Fruit fly (Drosophila melanogaster): Measurements from ENCODE around the gene CG12498.
A peak's percentile ranks its signal among the peaks of the same experiment; 100 is the strongest.

Gene CG12498

DNA sequence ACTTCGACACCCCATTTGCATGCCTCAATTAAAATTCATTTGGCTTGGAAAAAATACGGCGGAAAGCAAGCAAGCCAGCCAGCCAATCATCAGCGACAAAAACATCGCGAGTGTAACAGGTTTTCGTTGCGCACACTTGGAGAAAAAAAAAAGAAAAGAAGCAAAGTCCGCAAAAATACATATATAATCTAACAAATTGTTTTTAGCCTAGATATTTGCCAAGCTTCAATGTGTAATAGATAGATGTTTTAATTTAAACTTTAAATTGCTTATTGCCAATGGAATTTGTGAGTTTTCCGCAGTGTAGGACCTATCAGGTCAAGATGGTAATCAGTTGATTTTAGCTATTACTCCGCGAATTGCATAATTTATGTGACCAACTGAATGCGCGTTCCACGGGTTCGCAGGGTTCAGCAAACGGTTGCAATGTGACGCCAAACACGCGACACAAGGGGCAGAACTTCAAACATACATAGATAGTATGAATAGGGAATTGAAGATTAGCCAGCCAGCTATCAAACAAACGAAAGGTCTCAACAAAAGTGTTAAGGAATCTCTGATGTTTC is 23.0 kb upstream of the CG12498 start (continued):
- peak; percentile 16 for TF ChIP-seq YL-1 (GFP tag; optimal IDR thresholded peaks at IDR 0.05)
- TF ChIP-seq CG15269 (tag; optimal IDR thresholded peaks at IDR 0.05), result peak; percentile 93
- TF ChIP-seq CG3163 (GFP tag; optimal IDR thresholded peaks at IDR 0.05), result peak; percentile 64
- TF ChIP-seq bab2 (GFP tag; optimal IDR thresholded peaks at IDR 0.05), result peak; percentile 84
- TF ChIP-seq al (GFP tag; IDR thresholded peaks at IDR 0.05), result peak; percentile 92
- TF ChIP-seq HmgD (GFP tag; optimal IDR thresholded peaks at IDR 0.05), result no peak
- peak; percentile 78 for TF ChIP-seq CG18476 (GFP tag; optimal IDR thresholded peaks at IDR 0.05)
- TF ChIP-seq croc (GFP tag; conservative IDR thresholded peaks at IDR 0.05), result peak; percentile 70
- TF ChIP-seq Hr78 (GFP tag; optimal IDR thresholded peaks at IDR 0.05), result peak in 1 of 2 experiments; percentile 19
- peak; percentile 66 for TF ChIP-seq Adf1 (GFP tag; IDR thresholded peaks at IDR 0.05)
- TF ChIP-seq CG30403 (GFP tag; optimal IDR thresholded peaks at IDR 0.05), result peak; percentile 88
- TF ChIP-seq Hey (tag; optimal IDR thresholded peaks at IDR 0.05), result peak; percentile 16
- TF ChIP-seq row (GFP tag; IDR thresholded peaks at IDR 0.05), result peak; percentile 95
- TF ChIP-seq kni (GFP tag; optimal IDR thresholded peaks at IDR 0.05), result no peak
- no peak for TF ChIP-seq sna (GFP tag; IDR thresholded peaks at IDR 0.05; ENCODE audit: partially characterized antibody)
- TF ChIP-seq CG15011 (GFP tag; optimal IDR thresholded peaks at IDR 0.05), result peak; percentile 68
- TF ChIP-seq Eip74EF (GFP tag; optimal IDR thresholded peaks at IDR 0.05), result peak in 1 of 2 experiments; percentile 48
- TF ChIP-seq crp (GFP tag; optimal IDR thresholded peaks at IDR 0.05), result peak in 1 of 2 experiments; percentile 18
- peak; percentile 83 for TF ChIP-seq az2 (GFP tag; optimal IDR thresholded peaks at IDR 0.05)
- TF ChIP-seq CG15514 (GFP tag; optimal IDR thresholded peaks at IDR 0.05), result peak; percentile 83
- peak; percentile 88 for TF ChIP-seq CG6175 (GFP tag; IDR thresholded peaks at IDR 0.05)
- TF ChIP-seq hbn (GFP tag; IDR thresholded peaks at IDR 0.05; ENCODE audit: partially characterized antibody), result no peak
- TF ChIP-seq tll (GFP tag; optimal IDR thresholded peaks at IDR 0.05), result no peak
- TF ChIP-seq ATbp (GFP tag; optimal IDR thresholded peaks at IDR 0.05), result peak; percentile 72
- peak; percentile 69; the same call in 1 of the 2 replicates for TF ChIP-seq CkIIα-i1 (GFP tag; IDR thresholded peaks at IDR 0.05)
- peak; percentile 90 for TF ChIP-seq CG32772 (GFP tag; IDR thresholded peaks at IDR 0.05)
- peak; percentile 82 for TF ChIP-seq CG5245 (GFP tag; optimal IDR thresholded peaks at IDR 0.05)
- TF ChIP-seq CG1529 (GFP tag; optimal IDR thresholded peaks at IDR 0.05), result peak; percentile 50
- peak; percentile 99 for TF ChIP-seq Med (GFP tag)
- TF ChIP-seq CG7271 (tag; optimal IDR thresholded peaks at IDR 0.05), result peak; percentile 13
- peak; percentile 93 for TF ChIP-seq tgo (GFP tag; IDR thresholded peaks at IDR 0.05)
- peak; percentile 86 for TF ChIP-seq Nf-YA (GFP tag; IDR thresholded peaks at IDR 0.05)
- TF ChIP-seq CG14710 (tag; optimal IDR thresholded peaks at IDR 0.05), result peak; percentile 60
- peak; percentile 87 for TF ChIP-seq CG31224 (GFP tag; IDR thresholded peaks at IDR 0.05)
- TF ChIP-seq CG13624 (GFP tag; optimal IDR thresholded peaks at IDR 0.05), result peak; percentile 90
- TF ChIP-seq dmrt11E (tag; optimal IDR thresholded peaks at IDR 0.05), result peak; percentile 39
- peak; percentile 71 for TF ChIP-seq jing (GFP tag; optimal IDR thresholded peaks at IDR 0.05)
- peak; percentile 75 for TF ChIP-seq Atf3 (GFP tag; optimal IDR thresholded peaks at IDR 0.05)
- TF ChIP-seq CG17186 (GFP tag; optimal IDR thresholded peaks at IDR 0.05), result peak; percentile 18
- TF ChIP-seq Rfx (GFP tag; IDR thresholded peaks at IDR 0.05), result peak; percentile 97
- peak; percentile 59 for TF ChIP-seq CG7556 (GFP tag; optimal IDR thresholded peaks at IDR 0.05)
- TF ChIP-seq Fer3 (tag; optimal IDR thresholded peaks at IDR 0.05), result peak; percentile 93
- peak; percentile 74 for TF ChIP-seq nerfin-1 (tag; optimal IDR thresholded peaks at IDR 0.05)
- peak; percentile 70 for TF ChIP-seq her (GFP tag; optimal IDR thresholded peaks at IDR 0.05)
- TF ChIP-seq Hr3 (GFP tag; optimal IDR thresholded peaks at IDR 0.05), result peak; percentile 75
- peak; percentile 77 for TF ChIP-seq CG8944 (GFP tag; optimal IDR thresholded peaks at IDR 0.05)
- no peak for TF ChIP-seq CG2129 (GFP tag; IDR thresholded peaks at IDR 0.05; ENCODE audit: partially characterized antibody)
- TF ChIP-seq br (optimal IDR thresholded peaks at IDR 0.05), result no peak
- TF ChIP-seq CG3407 (GFP tag; optimal IDR thresholded peaks at IDR 0.05), result peak; percentile 49
